Fruit fly (Drosophila melanogaster): ENCODE measurements around the gene flw.

DNA sequence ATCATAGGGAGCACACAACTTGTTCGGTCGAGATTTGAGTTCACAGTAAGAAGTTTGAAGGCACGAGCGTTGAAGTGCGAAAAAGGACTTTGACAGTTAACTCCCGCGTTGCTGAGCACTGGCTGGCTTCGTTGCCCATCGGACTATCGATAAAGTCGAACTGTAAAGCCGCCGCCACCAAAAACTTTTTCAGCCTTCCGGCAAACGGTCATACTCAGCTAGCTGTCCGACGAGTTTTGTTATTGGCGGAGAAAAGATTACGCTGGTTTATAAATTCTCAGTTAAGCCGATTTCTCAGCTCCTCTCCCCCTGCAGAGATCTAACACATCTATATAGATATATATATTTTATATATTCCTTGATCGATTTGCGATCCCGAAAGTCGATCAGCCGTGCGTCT is at the start of gene flw, which contains the start of gene Psf3:
- no peak for TF ChIP-seq CG8478 (optimal IDR thresholded peaks at IDR 0.05)
- TF ChIP-seq CTCF (optimal IDR thresholded peaks at IDR 0.05), result no peak

All from S2 (cell line).